Worm (Caenorhabditis elegans) whole organism, midembryonic: ENCODE results near the gene str-78.

Experiments
- T22C8.4 ChIP-seq: fragments of 200-800 bp; sonication (Bioruptor generic); IDR thresholded peaks from 2 replicates; pipeline ENCODE4 v1.3.6; 2022; ENCODE audit warnings: missing genetic modification characterization, missing compliant biosample characterization
- cog-1 ChIP-seq: sonication (generic microtip); optimal IDR thresholded peaks from 2 replicates; lab custom pipeline; 2016; ENCODE audit warnings: missing genetic modification characterization, missing compliant biosample characterization
- flt-1 ChIP-seq: fragments of 200-800 bp; sonication (Bioruptor generic); IDR thresholded peaks from 2 replicates; pipeline ENCODE4 v1.3.6; 2022; ENCODE audit warnings: missing genetic modification characterization, missing compliant biosample characterization
- klf-2 ChIP-seq: fragments of 200-800 bp; sonication (Bioruptor generic); conservative IDR thresholded peaks from 2 replicates; pipeline ENCODE4 v1.3.6; 2022; ENCODE audit warnings: missing genetic modification reagents, missing genetic modification characterization, missing compliant biosample characterization
- med-1 ChIP-seq: sonication (generic microtip); optimal IDR thresholded peaks from 2 replicates; lab custom pipeline; 2017; ENCODE audit warnings: missing genetic modification characterization, mild to moderate bottlenecking, missing compliant biosample characterization, antibody characterized with exemption, missing genetic modification reagents; ENCODE audit not compliant: insufficient read depth
- ref-1 ChIP-seq: fragments of 200-800 bp; sonication (Bioruptor generic); conservative IDR thresholded peaks from 2 replicates; pipeline ENCODE4 v1.3.6; 2022; ENCODE audit warnings: missing genetic modification reagents, missing genetic modification characterization, missing compliant biosample characterization
- tab-1 ChIP-seq: fragments of 200-800 bp; sonication (Bioruptor generic); IDR thresholded peaks from 2 replicates; pipeline ENCODE4 v1.3.6; 2022; ENCODE audit warnings: missing genetic modification characterization, missing compliant biosample characterization
- ztf-23 ChIP-seq: fragments of 200-800 bp; sonication (Bioruptor generic); IDR thresholded peaks from 2 replicates; pipeline ENCODE4 v1.3.6; 2022; ENCODE audit warnings: missing genetic modification reagents, missing genetic modification characterization, missing compliant biosample characterization
- ztf-29 ChIP-seq: fragments of 200-800 bp; sonication (Bioruptor generic); IDR thresholded peaks from 2 replicates; pipeline ENCODE4 v1.3.6; 2022; ENCODE audit warnings: missing genetic modification reagents, missing genetic modification characterization, missing compliant biosample characterization

str-78 gene

DNA sequence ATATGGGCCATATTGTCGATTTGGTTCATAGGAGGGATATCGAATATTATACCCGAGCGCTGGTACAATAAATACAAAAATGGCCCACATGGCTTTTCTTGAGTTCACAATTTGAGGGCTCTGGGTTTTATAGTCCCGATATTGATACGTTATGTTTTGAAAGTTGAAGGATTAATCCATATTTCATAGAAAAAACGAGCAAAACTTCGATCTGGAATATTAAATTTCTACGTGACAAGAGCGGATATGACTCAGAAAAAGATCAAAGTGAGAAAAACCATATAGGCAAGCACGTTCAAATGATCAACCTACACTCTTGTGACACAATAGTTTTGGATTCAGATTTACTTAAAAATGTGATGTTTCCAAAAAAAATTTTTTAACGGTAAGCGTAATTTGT lies 15.3 kb downstream of the str-78 start, which contains the start of gene col-135:
Gene col-135, minus strand, starts transcription at position 101 of the 400 bp plus-strand sequence.
- TF ChIP-seq ref-1 (GFP tag; lab: Robert Waterston, UW): no peak
- no peak for TF ChIP-seq med-1 (GFP tag; lab: Kevin White, UChicago)
- TF ChIP-seq klf-2 (GFP tag; lab: Robert Waterston, UW): no peak
- TF ChIP-seq ztf-29 (GFP tag; lab: Robert Waterston, UW): no peak
- TF ChIP-seq cog-1: no peak
- TF ChIP-seq flt-1: no peak
- no peak for TF ChIP-seq T22C8.4
- TF ChIP-seq tab-1 (GFP tag; lab: Robert Waterston, UW): no peak
- TF ChIP-seq ztf-23 (GFP tag; lab: Robert Waterston, UW): no peak

- peak; percentile 67; the same call in 1 of the 2 replicates for TF ChIP-seq klf-2 (GFP tag; lab: Robert Waterston, UW)
Observed at ce11 chrIV:15130189-15130588, 16.8 kb downstream of the str-78 start.

DNA sequence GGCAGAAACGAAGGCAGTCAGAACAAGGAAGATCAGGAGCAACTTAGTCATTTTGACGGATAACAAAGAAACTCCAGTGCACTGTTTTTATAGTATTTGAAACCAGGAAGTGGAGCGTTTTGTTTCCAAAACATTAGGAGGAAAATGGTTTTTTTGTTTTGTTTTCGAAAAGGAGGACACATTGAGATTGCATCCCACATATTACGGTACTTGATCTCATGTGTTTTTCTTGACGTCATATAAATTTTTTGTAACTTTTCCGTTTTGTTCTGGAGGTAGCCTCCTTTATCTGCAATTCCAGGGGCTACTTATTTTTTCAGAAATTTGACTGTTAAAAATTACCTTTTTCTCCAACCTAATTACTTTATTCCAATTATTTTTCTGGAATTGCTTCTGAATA lies 19.3 kb downstream of the str-78 start, which contains the start of gene M199.9:
Gene M199.9, minus strand, starts transcription at position 101 of the 400 bp plus-strand sequence.
- TF ChIP-seq flt-1 (no peak), ztf-23 (GFP tag; lab: Robert Waterston, UW) (no peak), ref-1 (GFP tag; lab: Robert Waterston, UW) (no peak), cog-1 (no peak), ztf-29 (GFP tag; lab: Robert Waterston, UW) (no peak), klf-2 (GFP tag; lab: Robert Waterston, UW) (no peak), T22C8.4 (no peak), med-1 (GFP tag; lab: Kevin White, UChicago) (no peak), tab-1 (GFP tag; lab: Robert Waterston, UW) (no peak)

ce11 chrIV:15126021-15126420 lies 21.0 kb downstream of the str-78 start, which contains the start of gene clec-190:
Gene clec-190 (minus strand): TSS chrIV:15126121.
- no peak for TF ChIP-seq T22C8.4
- no peak for TF ChIP-seq klf-2 (GFP tag; lab: Robert Waterston, UW)
- no peak for TF ChIP-seq ztf-29 (GFP tag; lab: Robert Waterston, UW)
- no peak for TF ChIP-seq cog-1
- no peak for TF ChIP-seq flt-1
- TF ChIP-seq tab-1 (GFP tag; lab: Robert Waterston, UW): no peak
- TF ChIP-seq med-1 (GFP tag; lab: Kevin White, UChicago): no peak
- no peak for TF ChIP-seq ref-1 (GFP tag; lab: Robert Waterston, UW)
- no peak for TF ChIP-seq ztf-23 (GFP tag; lab: Robert Waterston, UW)

DNA sequence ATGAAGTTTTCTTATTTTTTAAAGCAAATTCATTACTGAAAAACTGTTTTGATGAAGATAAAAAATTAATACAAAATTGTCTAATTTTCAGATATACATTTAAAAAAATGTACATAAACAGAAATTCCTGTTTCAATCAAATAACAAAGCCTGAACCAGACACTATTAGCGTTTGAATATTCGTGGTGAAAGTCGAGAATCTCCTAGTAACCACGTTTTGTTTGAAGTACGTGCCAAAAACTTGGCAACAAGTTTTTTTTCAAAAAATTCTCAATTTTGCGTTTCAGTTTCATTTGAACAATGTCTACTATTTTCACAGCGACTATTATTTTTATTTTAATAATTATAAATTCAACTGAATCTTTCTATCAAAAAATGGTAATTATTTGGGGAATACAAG lies 24.1 kb downstream of the str-78 start, which contains the start of gene M199.7:
Gene M199.7, plus strand, starts transcription at position 301 of the 400 bp plus-strand sequence.
- TF ChIP-seq tab-1 (GFP tag; lab: Robert Waterston, UW) (no peak), ref-1 (GFP tag; lab: Robert Waterston, UW) (no peak), cog-1 (no peak), ztf-23 (GFP tag; lab: Robert Waterston, UW) (no peak), T22C8.4 (no peak), ztf-29 (GFP tag; lab: Robert Waterston, UW) (no peak), med-1 (GFP tag; lab: Kevin White, UChicago) (no peak), klf-2 (GFP tag; lab: Robert Waterston, UW) (no peak), flt-1 (no peak)

DNA sequence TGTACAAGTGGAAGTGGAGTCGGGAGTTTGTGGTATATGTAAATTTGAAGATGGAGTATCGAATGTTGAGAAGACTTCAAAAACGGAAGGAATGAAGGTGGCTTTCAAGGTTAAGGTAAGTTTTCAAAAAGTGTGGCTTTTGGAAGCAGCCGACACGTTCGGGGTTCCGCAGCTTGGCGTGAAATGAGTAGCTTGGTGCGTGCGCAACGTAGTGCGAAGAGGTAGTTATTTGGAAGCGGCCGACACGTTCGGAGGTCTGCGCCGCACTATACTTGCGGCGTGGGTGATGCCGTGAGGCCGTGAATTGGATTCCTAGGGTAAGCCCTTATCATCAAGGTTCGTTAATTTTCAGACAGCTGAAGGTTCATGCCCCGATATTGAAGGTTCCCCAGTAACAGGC lies 26.3 kb downstream of the str-78 start, which contains the start of gene clec-189:
Gene clec-189, plus strand, starts transcription at position 92 of the 400 bp plus-strand sequence.
- TF ChIP-seq tab-1 (GFP tag; lab: Robert Waterston, UW) (no peak), cog-1 (no peak), med-1 (GFP tag; lab: Kevin White, UChicago) (no peak), ztf-23 (GFP tag; lab: Robert Waterston, UW) (no peak), klf-2 (GFP tag; lab: Robert Waterston, UW) (no peak), ref-1 (GFP tag; lab: Robert Waterston, UW) (no peak), ztf-29 (GFP tag; lab: Robert Waterston, UW) (no peak), T22C8.4 (no peak), flt-1 (no peak)

DNA sequence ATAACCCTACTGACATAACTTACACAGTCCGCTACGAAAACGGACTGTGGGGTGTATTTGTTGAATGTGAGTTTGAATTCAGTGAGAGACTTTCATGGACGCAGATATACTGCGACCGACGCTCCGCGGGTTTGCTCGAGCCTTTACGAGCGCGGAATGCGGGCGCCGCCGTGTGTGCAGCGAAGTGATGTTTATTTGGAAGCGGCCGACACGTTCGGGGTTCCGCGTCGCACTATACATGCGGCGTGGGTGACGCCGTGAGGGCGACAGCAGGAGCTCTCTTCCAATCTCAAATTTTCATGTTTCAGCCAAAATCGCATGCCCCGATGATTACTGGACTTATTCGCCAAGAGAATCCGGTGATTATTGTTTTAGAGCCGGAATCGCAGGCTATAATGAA lies 27.7 kb downstream of the str-78 start:
- no peak for TF ChIP-seq ztf-23 (GFP tag; lab: Robert Waterston, UW)
- TF ChIP-seq tab-1 (GFP tag; lab: Robert Waterston, UW): no peak
- TF ChIP-seq med-1 (GFP tag; lab: Kevin White, UChicago): no peak
- TF ChIP-seq ztf-29 (GFP tag; lab: Robert Waterston, UW): no peak
- TF ChIP-seq cog-1: no peak
- TF ChIP-seq flt-1: no peak
- TF ChIP-seq T22C8.4: no peak
- TF ChIP-seq ref-1 (GFP tag; lab: Robert Waterston, UW): no peak
- no peak for TF ChIP-seq klf-2 (GFP tag; lab: Robert Waterston, UW)

DNA sequence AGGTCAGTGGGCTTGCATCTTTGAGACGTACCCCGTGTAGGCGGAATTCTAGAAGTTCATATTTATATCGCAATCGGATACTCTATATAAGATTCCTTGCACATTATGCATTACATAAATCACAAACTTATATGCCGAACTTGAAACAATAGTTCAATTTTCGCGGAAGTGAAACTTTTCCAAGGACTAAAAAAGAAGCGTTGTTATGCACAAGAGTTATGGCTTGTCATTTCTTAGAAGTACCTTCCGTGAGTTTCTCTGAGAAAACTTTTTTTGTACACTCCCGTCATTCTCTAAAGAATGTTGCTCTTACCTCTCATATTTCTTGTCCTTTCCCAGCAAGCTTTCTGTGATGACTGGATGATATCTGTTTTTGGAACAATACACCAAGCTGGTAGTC lies 28.6 kb downstream of the str-78 start, which contains the start of gene M199.136:
Gene M199.136, plus strand, starts transcription at position 301 of the 400 bp plus-strand sequence.
- TF ChIP-seq tab-1 (GFP tag; lab: Robert Waterston, UW): no peak
- no peak for TF ChIP-seq cog-1
- TF ChIP-seq med-1 (GFP tag; lab: Kevin White, UChicago): no peak

- no peak for TF ChIP-seq klf-2 (GFP tag; lab: Robert Waterston, UW)
Observed at ce11 chrIV:15114324-15114723, 32.7 kb downstream of the str-78 start, which contains the start of gene M199.135. Gene M199.135 (plus strand): TSS chrIV:15114624.

DNA sequence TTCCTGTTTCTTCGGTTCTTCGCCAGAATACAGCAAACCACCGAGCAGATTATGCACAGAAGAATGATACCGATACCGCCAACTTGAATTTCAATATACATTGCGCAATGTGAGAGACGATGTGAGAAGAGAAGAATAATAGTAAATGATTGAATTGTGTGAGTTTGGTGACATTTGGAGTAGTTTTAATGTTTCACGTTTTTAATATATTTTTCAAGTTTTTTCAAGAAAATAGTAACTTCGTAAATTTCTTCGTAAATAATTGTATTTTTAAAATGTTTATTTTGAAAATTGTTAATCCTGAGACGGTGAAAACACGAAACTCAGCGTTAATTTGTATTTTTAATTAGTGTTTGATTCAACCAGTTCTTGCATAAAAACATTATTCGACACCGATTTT lies 33.9 kb downstream of the str-78 start, which contains the start of gene M199.134:
Gene M199.134, minus strand, starts transcription at position 101 of the 400 bp plus-strand sequence.
- TF ChIP-seq ztf-23 (GFP tag; lab: Robert Waterston, UW) (no peak), ztf-29 (GFP tag; lab: Robert Waterston, UW) (no peak), T22C8.4 (no peak), ref-1 (GFP tag; lab: Robert Waterston, UW) (no peak), med-1 (GFP tag; lab: Kevin White, UChicago) (no peak), flt-1 (no peak), klf-2 (GFP tag; lab: Robert Waterston, UW) (no peak), tab-1 (GFP tag; lab: Robert Waterston, UW) (no peak), cog-1 (no peak)
